Fruit fly (Drosophila melanogaster): ENCODE measurements around the gene Trpml.

Trpml gene

dm6 chr3L:19695057-19695627 is 23.0 kb downstream of the Trpml start, which contains the start of gene verm (continued):
- TF ChIP-seq CG9139 (GFP tag; optimal IDR thresholded peaks at IDR 0.05) (no peak), CG6808 (GFP tag; optimal IDR thresholded peaks at IDR 0.05) (no peak), esn (GFP tag; optimal IDR thresholded peaks at IDR 0.05) (no peak), CG3032 (tag; optimal IDR thresholded peaks at IDR 0.05) (no peak), net (GFP tag; optimal IDR thresholded peaks at IDR 0.05) (no peak), fkh (GFP tag; optimal IDR thresholded peaks at IDR 0.05) (no peak), CG8319 (GFP tag; optimal IDR thresholded peaks at IDR 0.05) (no peak)

dm6 chr3L:19694156-19694643 is 23.9 kb downstream of the Trpml start:
- TF ChIP-seq eg (GFP tag; IDR thresholded peaks at IDR 0.05) (peak; percentile 44; the same call in 1 of the 3 replicates), esn (GFP tag; optimal IDR thresholded peaks at IDR 0.05) (no peak), salr (GFP tag; optimal IDR thresholded peaks at IDR 0.05) (no peak), cyc (GFP tag; optimal IDR thresholded peaks at IDR 0.05) (no peak), Hr39 (GFP tag; optimal IDR thresholded peaks at IDR 0.05) (no peak), CG6854 (GFP tag; optimal IDR thresholded peaks at IDR 0.05) (peak; percentile 56), Gug (GFP tag; IDR thresholded peaks at IDR 0.05) (no peak), CG6808 (GFP tag; optimal IDR thresholded peaks at IDR 0.05) (peak; percentile 34), Eip78C (GFP tag) (peak; percentile 65), Eip75B (GFP tag; optimal IDR thresholded peaks at IDR 0.05) (peak; percentile 56), ss (GFP tag; optimal IDR thresholded peaks at IDR 0.05) (peak; percentile 44 to 62), vri (GFP tag; optimal IDR thresholded peaks at IDR 0.05) (peak; percentile 86), CG8119 (GFP tag; IDR thresholded peaks at IDR 0.05) (peak; percentile 18; the same call in 1 of the 3 replicates), pdm3 (GFP tag; optimal IDR thresholded peaks at IDR 0.05) (no peak), CG31627 (GFP tag; optimal IDR thresholded peaks at IDR 0.05) (no peak), Blimp-1 (GFP tag; optimal IDR thresholded peaks at IDR 0.05) (peak; percentile 94), CG4318 (GFP tag; optimal IDR thresholded peaks at IDR 0.05) (no peak), fd59A (GFP tag; optimal IDR thresholded peaks at IDR 0.05) (no peak), Sox102F (GFP tag; optimal IDR thresholded peaks at IDR 0.05) (no peak), CG15336 (GFP tag; IDR thresholded peaks at IDR 0.05) (peak; percentile 30; the same call in 1 of the 2 replicates)

dm6 chr3L:19687200-19687687 is 30.9 kb downstream of the Trpml start, which contains the start of the genes CG8765 and Gbeta76C:
CG8765 (minus strand) TSS chr3L:19687353.
Gbeta76C (plus strand) TSS chr3L:19687637.
- TF ChIP-seq CG6276 (GFP tag; optimal IDR thresholded peaks at IDR 0.05) (no peak), CG3032 (tag; optimal IDR thresholded peaks at IDR 0.05) (peak; percentile 30), CG11762 (GFP tag; optimal IDR thresholded peaks at IDR 0.05; ENCODE audit: insufficient read depth) (no peak), esn (GFP tag; optimal IDR thresholded peaks at IDR 0.05) (peak; percentile 13), CG11902 (GFP tag; optimal IDR thresholded peaks at IDR 0.05) (no peak), Hr38 (GFP tag; optimal IDR thresholded peaks at IDR 0.05) (no peak), ss (GFP tag; optimal IDR thresholded peaks at IDR 0.05) (no peak), lz (GFP tag; optimal IDR thresholded peaks at IDR 0.05) (peak; percentile 7), CG10631 (GFP tag; optimal IDR thresholded peaks at IDR 0.05) (no peak), eg (GFP tag; IDR thresholded peaks at IDR 0.05) (0 out of 3 replicates have a peak, but pooled peaks have one; percentile 10), Sox102F (GFP tag; optimal IDR thresholded peaks at IDR 0.05) (no peak), CG6163 (GFP tag; IDR thresholded peaks at IDR 0.05) (peak; percentile 21; the same call in 1 of the 3 replicates), CG31627 (GFP tag; optimal IDR thresholded peaks at IDR 0.05) (peak; percentile 38), Eip78C (GFP tag) (no peak), CG15336 (GFP tag; IDR thresholded peaks at IDR 0.05) (no peak)

- no peak for TF ChIP-seq Eip75B (GFP tag; optimal IDR thresholded peaks at IDR 0.05)
- TF ChIP-seq spab (GFP tag; optimal IDR thresholded peaks at IDR 0.05): no peak
- no peak for TF ChIP-seq CG7368 (GFP tag; optimal IDR thresholded peaks at IDR 0.05)
- no peak for TF ChIP-seq CG10669 (GFP tag; optimal IDR thresholded peaks at IDR 0.05)
- no peak for TF ChIP-seq CG6854 (GFP tag; optimal IDR thresholded peaks at IDR 0.05)
- TF ChIP-seq topi (GFP tag; optimal IDR thresholded peaks at IDR 0.05): no peak
- no peak for TF ChIP-seq dsx (GFP tag; optimal IDR thresholded peaks at IDR 0.05; ENCODE audit: poor library complexity, severe bottlenecking)
- no peak for TF ChIP-seq Lpt (GFP tag; optimal IDR thresholded peaks at IDR 0.05)
- no peak for TF ChIP-seq CG3032 (tag; optimal IDR thresholded peaks at IDR 0.05)
Observed at dm6 chr3L:19683520-19683919, 34.6 kb downstream of the Trpml start.

Data from whole organism, prepupa.